Worm (Caenorhabditis elegans) whole organism, L1 larva: ENCODE data around the gene dod-21.

Experiments
- C34B4.2 ChIP-seq: sonication (generic microtip); optimal IDR thresholded peaks from 2 replicates; lab custom pipeline; 2017; ENCODE audit warnings: mild to moderate bottlenecking, missing genetic modification characterization, missing compliant biosample characterization
- aly-2 ChIP-seq: fragments of 150-350 bp; optimal IDR thresholded peaks from 2 replicates; lab custom pipeline; 2014; ENCODE audit warnings: missing biosample characterization, missing genetic modification characterization
- ama-1 ChIP-seq: fragments of 150-350 bp; optimal IDR thresholded peaks from 2 replicates; lab custom pipeline; 2014
- blmp-1 ChIP-seq: fragments of 150-350 bp; optimal IDR thresholded peaks from 2 replicates; lab custom pipeline; 2014; ENCODE audit warnings: missing biosample characterization, missing genetic modification characterization
- ceh-82 ChIP-seq, 3 experiments: fragments of 150-350 bp in 1 of 3; sonication (generic microtip) in 2 of 3; optimal IDR thresholded peaks; 2 replicates each; lab custom pipeline; 2014 to 2017; ENCODE audit warnings: missing biosample characterization in 3 of 3, missing genetic modification characterization in 3 of 3
- fkh-10 ChIP-seq: sonication (generic microtip); optimal IDR thresholded peaks from 2 replicates; lab custom pipeline; 2017; ENCODE audit warnings: missing biosample characterization, missing genetic modification reagents, missing genetic modification characterization
- lin-15B ChIP-seq: fragments of 150-350 bp; sonication (generic microtip); optimal IDR thresholded peaks from 3 replicates; lab custom pipeline; 2014; ENCODE audit warnings: missing biosample characterization, missing genetic modification characterization
- lin-39 ChIP-seq: fragments of 150-350 bp; optimal IDR thresholded peaks from 2 replicates; lab custom pipeline; 2014; ENCODE audit warnings: missing biosample characterization, missing genetic modification reagents, missing genetic modification characterization
- mab-9 ChIP-seq: fragments of 200-800 bp; sonication (Bioruptor generic); IDR thresholded peaks from 2 replicates; pipeline ENCODE4 v1.3.6; 2022; ENCODE audit warnings: missing genetic modification reagents, missing genetic modification characterization, missing compliant biosample characterization
- nhr-12 ChIP-seq: sonication (generic microtip); optimal IDR thresholded peaks from 2 replicates; lab custom pipeline; 2017; ENCODE audit warnings: missing biosample characterization, missing genetic modification characterization
- nhr-19 ChIP-seq: fragments of 200-800 bp; sonication (Bioruptor generic); conservative IDR thresholded peaks from 2 replicates; pipeline ENCODE4 v1.3.6; 2022; ENCODE audit warnings: missing genetic modification characterization, missing compliant biosample characterization
- snu-23 ChIP-seq: sonication (generic microtip); optimal IDR thresholded peaks from 2 replicates; lab custom pipeline; 2016; ENCODE audit warnings: missing genetic modification characterization, missing compliant biosample characterization
- zag-1 ChIP-seq: fragments of 150-350 bp; optimal IDR thresholded peaks from 2 replicates; lab custom pipeline; 2014; ENCODE audit warnings: missing biosample characterization, missing genetic modification characterization

ce11 chrIV:12978307-12979036 lies 41.9 kb downstream of the dod-21 start, which contains the start of gene K10D11.2:
- TF ChIP-seq nhr-12 (tag; lab: Kevin White, UChicago): no peak
- TF ChIP-seq mab-9 (GFP tag; lab: Robert Waterston, UW): no peak
- no peak for TF ChIP-seq fkh-10 (GFP tag; lab: Kevin White, UChicago)
- TF ChIP-seq lin-15B (tag; lab: Kevin White, UChicago): no peak
- TF ChIP-seq aly-2 (tag; lab: Kevin White, UChicago): no peak
- TF ChIP-seq zag-1 (tag; lab: Kevin White, UChicago): no peak
- no peak for TF ChIP-seq blmp-1 (tag; lab: Kevin White, UChicago)
- TF ChIP-seq nhr-19 (GFP tag; lab: Robert Waterston, UW): no peak
- no peak for TF ChIP-seq lin-39 (tag; lab: Kevin White, UChicago)
- no peak for TF ChIP-seq ama-1 (lab: Kevin White, UChicago)
- TF ChIP-seq C34B4.2 (tag; lab: Kevin White, UChicago): no peak
- no peak for TF ChIP-seq snu-23 (GFP tag; lab: Kevin White, UChicago)
- no peak for TF ChIP-seq ceh-82 (tag; optimal IDR thresholded peaks at IDR 0.05; lab: Kevin White, UChicago)
